Fruit fly (Drosophila melanogaster): Measurements from ENCODE around the gene Setd3.

The Setd3 gene

dm6 chrX:6988082-6988481 is 19.5 kb upstream of the Setd3 start:
- TF ChIP-seq CG12768 (GFP tag; optimal IDR thresholded peaks at IDR 0.05) (no peak), cnc (optimal IDR thresholded peaks at IDR 0.05) (no peak), CG1620 (GFP tag; optimal IDR thresholded peaks at IDR 0.05) (no peak), cic (GFP tag; optimal IDR thresholded peaks at IDR 0.05) (no peak), bab1 (GFP tag; optimal IDR thresholded peaks at IDR 0.05) (no peak)

dm6 chrX:6987091-6987490 is 18.5 kb upstream of the Setd3 start:
- no peak for TF ChIP-seq Mnt (GFP tag; optimal IDR thresholded peaks at IDR 0.05)
- no peak for TF ChIP-seq CG11617 (GFP tag; optimal IDR thresholded peaks at IDR 0.05)
- TF ChIP-seq Crg-1 (GFP tag; optimal IDR thresholded peaks at IDR 0.05): no peak
- TF ChIP-seq tj (GFP tag; optimal IDR thresholded peaks at IDR 0.05): no peak
- TF ChIP-seq CG5204 (GFP tag; optimal IDR thresholded peaks at IDR 0.05): no peak
- TF ChIP-seq kay (GFP tag; ENCODE audit: borderline replicate concordance): no peak
- no peak for TF ChIP-seq Clk (GFP tag; optimal IDR thresholded peaks at IDR 0.05)
- no peak for TF ChIP-seq bab1 (GFP tag; optimal IDR thresholded peaks at IDR 0.05)
- no peak for TF ChIP-seq cnc (optimal IDR thresholded peaks at IDR 0.05)
- no peak for TF ChIP-seq CG12768 (GFP tag; optimal IDR thresholded peaks at IDR 0.05)
- no peak for TF ChIP-seq CG7045 (GFP tag; optimal IDR thresholded peaks at IDR 0.05)
- TF ChIP-seq CG1620 (GFP tag; optimal IDR thresholded peaks at IDR 0.05): no peak
- TF ChIP-seq pad (GFP tag; optimal IDR thresholded peaks at IDR 0.05): no peak
- no peak for TF ChIP-seq ovo (GFP tag; optimal IDR thresholded peaks at IDR 0.05)
- TF ChIP-seq CG14711 (tag; optimal IDR thresholded peaks at IDR 0.05): no peak
- TF ChIP-seq toe (GFP tag; optimal IDR thresholded peaks at IDR 0.05): no peak
- TF ChIP-seq CG33017 (tag; optimal IDR thresholded peaks at IDR 0.05): no peak
- no peak for TF ChIP-seq Hr96 (GFP tag; optimal IDR thresholded peaks at IDR 0.05)
- no peak for TF ChIP-seq cic (GFP tag; optimal IDR thresholded peaks at IDR 0.05)

- TF ChIP-seq CG7045 (GFP tag; optimal IDR thresholded peaks at IDR 0.05) (no peak), Hr96 (GFP tag; optimal IDR thresholded peaks at IDR 0.05) (no peak), pad (GFP tag; optimal IDR thresholded peaks at IDR 0.05) (no peak), CG1620 (GFP tag; optimal IDR thresholded peaks at IDR 0.05) (no peak), bab1 (GFP tag; optimal IDR thresholded peaks at IDR 0.05) (no peak), Clk (GFP tag; optimal IDR thresholded peaks at IDR 0.05) (no peak), CG7101 (tag; optimal IDR thresholded peaks at IDR 0.05) (no peak), CG5204 (GFP tag; optimal IDR thresholded peaks at IDR 0.05) (no peak), tj (GFP tag; optimal IDR thresholded peaks at IDR 0.05) (peak; percentile 77), ovo (GFP tag; optimal IDR thresholded peaks at IDR 0.05) (peak; percentile 52), cic (GFP tag; optimal IDR thresholded peaks at IDR 0.05) (no peak), CG11617 (GFP tag; optimal IDR thresholded peaks at IDR 0.05) (no peak), cnc (optimal IDR thresholded peaks at IDR 0.05) (no peak), Mnt (GFP tag; optimal IDR thresholded peaks at IDR 0.05) (no peak)
Observed at dm6 chrX:6985980-6986827, 17.7 kb upstream of the Setd3 start, which contains the start of gene bou. bou (plus strand) TSS chrX:6986486.

- TF ChIP-seq cnc (optimal IDR thresholded peaks at IDR 0.05) (no peak), CG7045 (GFP tag; optimal IDR thresholded peaks at IDR 0.05) (no peak), kay (GFP tag; ENCODE audit: borderline replicate concordance) (no peak), Clk (GFP tag; optimal IDR thresholded peaks at IDR 0.05) (no peak), CG33017 (tag; optimal IDR thresholded peaks at IDR 0.05) (no peak), bab1 (GFP tag; optimal IDR thresholded peaks at IDR 0.05) (peak; percentile 90), CG1620 (GFP tag; optimal IDR thresholded peaks at IDR 0.05) (no peak), Crg-1 (GFP tag; optimal IDR thresholded peaks at IDR 0.05) (peak; percentile 13), Hr96 (GFP tag; optimal IDR thresholded peaks at IDR 0.05) (no peak), CG5204 (GFP tag; optimal IDR thresholded peaks at IDR 0.05) (no peak), cic (GFP tag; optimal IDR thresholded peaks at IDR 0.05) (no peak), toe (GFP tag; optimal IDR thresholded peaks at IDR 0.05) (no peak), CG12768 (GFP tag; optimal IDR thresholded peaks at IDR 0.05) (no peak), CG14711 (tag; optimal IDR thresholded peaks at IDR 0.05) (peak; percentile 54), pad (GFP tag; optimal IDR thresholded peaks at IDR 0.05) (peak; percentile 29), ovo (GFP tag; optimal IDR thresholded peaks at IDR 0.05) (no peak), CG7101 (tag; optimal IDR thresholded peaks at IDR 0.05) (peak; percentile 28), tj (GFP tag; optimal IDR thresholded peaks at IDR 0.05) (peak; percentile 81), Mnt (GFP tag; optimal IDR thresholded peaks at IDR 0.05) (no peak), CG11617 (GFP tag; optimal IDR thresholded peaks at IDR 0.05) (no peak)
Observed at dm6 chrX:6985182-6985851, 16.8 kb upstream of the Setd3 start.

dm6 chrX:6983500-6984320 is 15.2 kb upstream of the Setd3 start:
- no peak for TF ChIP-seq CG7101 (tag; optimal IDR thresholded peaks at IDR 0.05)
- TF ChIP-seq CG7045 (GFP tag; optimal IDR thresholded peaks at IDR 0.05): no peak
- no peak for TF ChIP-seq Clk (GFP tag; optimal IDR thresholded peaks at IDR 0.05)
- no peak for TF ChIP-seq CG1620 (GFP tag; optimal IDR thresholded peaks at IDR 0.05)
- no peak for TF ChIP-seq Hr96 (GFP tag; optimal IDR thresholded peaks at IDR 0.05)
- no peak for TF ChIP-seq CG5204 (GFP tag; optimal IDR thresholded peaks at IDR 0.05)
- TF ChIP-seq ovo (GFP tag; optimal IDR thresholded peaks at IDR 0.05): no peak
- TF ChIP-seq CG33017 (tag; optimal IDR thresholded peaks at IDR 0.05): no peak
- TF ChIP-seq toe (GFP tag; optimal IDR thresholded peaks at IDR 0.05): no peak
- no peak for TF ChIP-seq bab1 (GFP tag; optimal IDR thresholded peaks at IDR 0.05)
- no peak for TF ChIP-seq Mnt (GFP tag; optimal IDR thresholded peaks at IDR 0.05)

Data from whole organism, adult.